Fruit fly (Drosophila melanogaster): ENCODE data around the gene AdamTS-B.

DNA sequence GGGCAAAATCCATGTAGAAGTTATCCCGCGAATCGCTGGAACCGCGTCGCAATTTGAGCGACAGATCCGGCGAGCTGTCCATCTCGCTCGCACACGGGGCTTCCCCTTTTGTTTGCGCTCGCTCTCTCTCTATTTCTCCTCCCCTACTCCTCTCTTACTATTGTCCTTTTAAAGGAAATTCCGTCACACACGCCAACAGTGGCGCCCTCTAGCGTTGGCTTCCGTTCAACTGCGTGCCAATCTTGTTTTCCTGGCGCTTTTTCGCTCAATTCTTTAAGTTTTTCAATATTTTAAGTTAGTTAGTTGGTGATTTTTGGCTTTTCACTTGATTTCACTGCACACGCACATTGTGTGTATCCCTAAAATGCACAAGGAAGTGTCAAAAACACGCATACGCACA is 36.4 kb upstream of the AdamTS-B start:
- TF ChIP-seq Pif1B (GFP tag; optimal IDR thresholded peaks at IDR 0.05) (no peak), CG9948 (tag; optimal IDR thresholded peaks at IDR 0.05) (no peak), EcR (GFP tag; optimal IDR thresholded peaks at IDR 0.05) (no peak), gl (tag; optimal IDR thresholded peaks at IDR 0.05) (no peak), D1 (tag; optimal IDR thresholded peaks at IDR 0.05) (no peak)

Data from whole organism, pupa.